Fruit fly (Drosophila melanogaster) whole organism, larva: ENCODE data around the gene rols.
A peak's percentile ranks its signal among the peaks of the same experiment; 100 is the strongest.

ENCODE experiments used
- noc ChIP-seq: fragments of 200-800 bp; sonication (Bioruptor generic); optimal IDR thresholded peaks from 3 replicates; lab custom pipeline; 2019; ENCODE audit warnings: missing biosample characterization, mild to moderate bottlenecking, missing genetic modification characterization, moderate library complexity

Gene rols

dm6 chr3L:12073861-12074633 is 9.4 kb upstream of the rols start:
- no peak for TF ChIP-seq noc (tag; lab: Kevin White, UChicago)

dm6 chr3L:12073076-12073475 is 8.4 kb upstream of the rols start:
- no peak for TF ChIP-seq noc (tag; lab: Kevin White, UChicago)

DNA sequence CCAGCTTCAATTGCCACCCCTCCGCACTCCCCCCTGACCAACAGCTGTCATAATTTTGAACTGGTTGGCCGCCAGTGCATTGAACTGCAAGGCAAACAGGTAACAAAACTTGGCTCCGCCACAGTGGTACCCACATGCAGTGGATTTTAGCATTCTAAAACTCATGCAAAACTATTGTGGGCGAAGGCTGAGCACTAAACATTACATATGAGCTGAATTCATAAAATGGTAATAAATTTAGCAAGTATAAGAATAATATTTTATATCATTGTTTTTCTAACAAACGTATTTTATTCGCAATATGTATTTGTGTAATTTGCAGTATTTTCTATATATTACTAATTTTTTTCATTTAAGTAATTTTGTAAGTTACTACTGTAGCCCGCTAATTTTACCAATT is 7.7 kb upstream of the rols start:
- no peak for TF ChIP-seq noc (tag; lab: Kevin White, UChicago)

DNA sequence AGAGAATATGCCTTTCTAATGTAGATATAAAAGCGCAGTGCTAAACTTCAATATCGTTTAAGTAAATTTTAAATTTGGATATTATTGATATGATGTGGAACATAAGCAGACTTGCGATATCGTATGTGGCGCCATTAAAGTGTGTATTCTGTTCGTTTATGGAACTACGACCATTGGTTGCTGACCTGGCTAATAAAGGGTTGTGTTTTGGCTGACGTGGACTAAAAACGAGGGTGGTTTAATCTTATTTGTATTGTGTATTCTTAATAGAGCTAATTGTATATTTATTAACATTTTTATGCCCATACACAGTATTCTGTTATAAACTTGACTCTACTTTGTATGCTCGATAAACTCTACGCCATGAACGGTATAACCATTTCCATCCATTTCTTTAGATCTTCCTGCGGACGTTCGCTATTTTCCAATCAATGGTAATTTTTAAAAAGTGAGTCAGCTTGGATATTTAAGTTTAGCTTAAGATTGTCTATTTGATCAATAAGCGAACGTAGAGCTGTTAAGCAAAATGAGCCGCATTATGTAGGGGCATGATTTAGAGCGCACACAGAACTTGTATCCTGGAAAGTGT is 2.1 kb upstream of the rols start:
- TF ChIP-seq noc (tag; lab: Kevin White, UChicago) = no peak

- no peak for TF ChIP-seq noc (tag; lab: Kevin White, UChicago)
These were observed 1.1 kb downstream of the rols start for dm6 chr3L:12063442-12064080.

DNA sequence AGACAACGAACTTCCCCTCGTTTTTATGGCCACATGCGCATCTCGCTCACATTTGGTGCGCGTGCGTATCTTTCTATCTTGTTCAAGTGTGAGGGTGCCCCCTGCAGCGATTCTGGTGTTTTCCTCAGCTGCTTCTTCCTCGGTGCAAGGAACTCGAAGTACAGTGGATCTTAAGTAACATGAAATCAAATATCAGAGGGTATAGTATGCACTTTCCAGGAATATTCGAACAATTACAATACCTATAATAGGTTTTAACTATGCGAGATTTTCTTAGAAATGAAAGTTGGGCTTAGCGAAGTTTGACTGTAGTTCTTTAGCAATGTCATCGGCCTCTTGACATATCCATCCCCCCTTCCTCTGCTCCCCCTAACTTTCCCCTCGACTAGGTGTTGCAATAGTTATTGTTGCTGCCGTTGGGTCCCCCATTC is 1.9 kb downstream of the rols start:
- TF ChIP-seq noc (tag; lab: Kevin White, UChicago) = no peak

dm6 chr3L:12062219-12062618 is 2.4 kb downstream of the rols start:
- no peak for TF ChIP-seq noc (tag; lab: Kevin White, UChicago)

DNA sequence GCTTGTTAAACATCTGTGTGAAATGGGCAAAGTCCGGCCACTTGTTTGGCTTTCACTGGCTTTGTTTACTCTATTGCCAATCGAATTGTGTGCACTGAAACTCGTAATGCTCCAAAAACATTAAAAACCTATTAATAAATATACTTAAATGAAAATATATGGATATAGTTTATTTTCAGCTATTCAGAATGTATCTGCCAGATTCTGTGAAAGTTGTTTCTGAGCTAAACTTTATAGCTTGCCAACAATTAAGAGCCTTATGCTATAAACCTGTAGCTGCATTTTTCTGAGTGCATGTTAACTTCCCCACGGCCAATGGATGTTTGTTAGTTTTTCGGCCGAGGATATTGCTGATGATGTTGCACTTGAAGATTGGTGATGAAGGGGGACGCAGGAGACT is 4.6 kb downstream of the rols start:
- TF ChIP-seq noc (tag; lab: Kevin White, UChicago) = no peak

- no peak for TF ChIP-seq noc (tag; lab: Kevin White, UChicago)
These were observed 6.3 kb downstream of the rols start for dm6 chr3L:12058293-12058842.

DNA sequence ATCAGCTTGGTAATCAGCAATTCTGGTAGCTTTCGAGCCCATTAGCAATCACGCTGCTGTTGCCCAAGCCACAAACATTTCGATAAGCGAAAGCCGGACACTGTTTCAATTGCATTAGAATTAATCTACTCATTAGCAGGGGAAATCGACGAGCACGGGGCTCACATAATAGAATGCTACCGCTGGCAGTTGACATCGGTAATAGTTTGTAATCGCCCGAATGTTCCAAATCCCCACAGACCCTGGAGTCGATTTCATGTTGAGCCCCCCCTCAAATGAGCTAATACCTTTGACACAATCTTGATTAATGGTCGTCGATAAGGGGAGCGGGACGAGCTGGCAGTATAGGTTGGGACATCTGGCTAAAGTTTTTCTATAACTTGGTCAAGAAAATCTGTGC is 7.1 kb downstream of the rols start:
- no peak for TF ChIP-seq noc (tag; lab: Kevin White, UChicago)

dm6 chr3L:12056286-12057178 is 8.1 kb downstream of the rols start:
- TF ChIP-seq noc (tag; lab: Kevin White, UChicago) = peak; percentile 57

DNA sequence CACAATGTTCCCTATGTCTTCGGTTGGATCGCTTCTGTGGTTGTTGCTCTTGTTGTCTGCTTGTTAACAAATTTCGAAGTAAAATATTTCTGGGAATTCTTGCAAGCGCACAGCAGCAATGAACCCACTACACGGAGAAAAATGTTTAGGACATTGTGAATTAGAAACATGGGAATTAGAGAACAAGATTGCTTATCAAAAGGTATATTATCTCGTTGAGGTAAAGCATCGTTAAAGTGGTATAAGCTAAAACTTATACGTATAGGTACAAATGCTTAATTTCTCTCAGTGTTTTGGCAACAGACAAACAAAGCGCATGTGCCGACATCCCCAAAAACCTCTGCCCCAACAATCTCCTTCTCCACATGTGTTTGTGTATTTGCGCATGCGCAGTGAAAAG is 11.0 kb downstream of the rols start:
- TF ChIP-seq noc (tag; lab: Kevin White, UChicago) = no peak

DNA sequence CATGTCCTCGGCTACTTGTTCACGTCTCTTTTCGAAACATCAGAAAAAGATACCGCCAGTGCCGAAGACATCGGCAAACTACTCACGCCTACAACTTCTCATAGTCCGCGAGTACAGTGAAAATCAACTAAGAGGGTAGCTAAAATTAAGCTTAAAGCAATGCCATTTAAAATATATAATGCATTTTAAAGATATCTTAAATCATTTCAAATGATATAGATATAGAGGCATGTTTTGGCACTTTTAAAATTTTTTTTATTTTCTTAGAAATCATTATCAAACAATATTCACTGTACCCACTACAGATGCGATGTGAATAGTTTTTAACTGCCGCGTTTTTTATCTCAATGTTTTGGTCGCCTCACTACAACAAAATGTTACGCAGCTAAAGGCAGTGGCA is 14.0 kb downstream of the rols start:
- peak; percentile 41 for TF ChIP-seq noc (tag; lab: Kevin White, UChicago)

dm6 chr3L:12049597-12050311 is 14.9 kb downstream of the rols start:
- no peak for TF ChIP-seq noc (tag; lab: Kevin White, UChicago)

dm6 chr3L:12045443-12045842 is 19.2 kb downstream of the rols start:
- TF ChIP-seq noc (tag; lab: Kevin White, UChicago) = no peak
